Worm (Caenorhabditis elegans) whole organism, L3 larva: Measurements from ENCODE around the gene C27H5.6.

Experiments
- elt-2 ChIP-seq: sonication (generic microtip); optimal IDR thresholded peaks from 2 replicates; lab custom pipeline; 2016; ENCODE audit warnings: missing genetic modification reagents, mild to moderate bottlenecking, missing genetic modification characterization, missing compliant biosample characterization
- hmg-11 ChIP-seq: sonication (generic microtip); optimal IDR thresholded peaks from 2 replicates; lab custom pipeline; 2016; ENCODE audit warnings: missing genetic modification characterization, missing compliant biosample characterization
- nhr-43 ChIP-seq: sonication (generic microtip); optimal IDR thresholded peaks from 2 replicates; lab custom pipeline; 2016; ENCODE audit warnings: mild to moderate bottlenecking, missing genetic modification characterization, missing compliant biosample characterization; ENCODE audit not compliant: poor library complexity, severe bottlenecking
- pha-4 ChIP-seq: fragments of 150-350 bp; optimal IDR thresholded peaks from 2 replicates; lab custom pipeline; 2014; ENCODE audit warnings: missing biosample characterization, missing genetic modification reagents, missing genetic modification characterization
- pqm-1 ChIP-seq: fragments of 150-350 bp; optimal IDR thresholded peaks from 2 replicates; lab custom pipeline; 2017; ENCODE audit warnings: missing biosample characterization, missing genetic modification characterization, inconsistent platforms

The C27H5.6 gene

ce11 chrII:7139064-7139463, 47.9 kb downstream of the C27H5.6 start:
- no peak for TF ChIP-seq nhr-43 (tag; lab: Kevin White, UChicago)
- TF ChIP-seq pha-4 (tag; lab: Kevin White, UChicago), result peak; percentile 76
- peak; percentile 86 for TF ChIP-seq pqm-1 (tag; lab: Kevin White, UChicago)
- TF ChIP-seq hmg-11 (tag; lab: Kevin White, UChicago), result no peak
- TF ChIP-seq elt-2, result peak; percentile 82
